Fruit fly (Drosophila melanogaster) whole organism, embryonic: Measurements from ENCODE around the gene Cap-D2.

ENCODE experiments used
- ATbp ChIP-seq: fragments of 200-800 bp; sonication (Bioruptor generic); optimal IDR thresholded peaks from 2 replicates; lab custom pipeline; 2017; ENCODE audit warnings: missing biosample characterization, mild to moderate bottlenecking, missing genetic modification characterization, missing genetic modification reagents
- Abd-B ChIP-seq: fragments of 200-800 bp; sonication (Bioruptor generic); optimal IDR thresholded peaks from 2 replicates; lab custom pipeline; 2018; ENCODE audit warnings: missing biosample characterization, mild to moderate bottlenecking, missing genetic modification characterization, moderate library complexity
- Bgb ChIP-seq: fragments of 200-800 bp; sonication (Bioruptor generic); IDR thresholded peaks from 2 replicates; pipeline ENCODE4 v1.3.6; 2022; ENCODE audit warnings: missing biosample characterization, missing genetic modification characterization; ENCODE audit not compliant: partially characterized antibody
- CG1024 ChIP-seq: fragments of 200-800 bp; sonication (Bioruptor generic); IDR thresholded peaks from 2 replicates; pipeline ENCODE4 v1.3.6; 2022; ENCODE audit warnings: missing biosample characterization, missing genetic modification characterization
- CG10565 ChIP-seq: fragments of 200-800 bp; sonication (Bioruptor generic); optimal IDR thresholded peaks from 3 replicates; lab custom pipeline; 2016; ENCODE audit warnings: missing biosample characterization, mild to moderate bottlenecking, missing genetic modification characterization
- CG11398 ChIP-seq: fragments of 200-800 bp; sonication (Bioruptor generic); optimal IDR thresholded peaks from 2 replicates; lab custom pipeline; 2016; ENCODE audit warnings: missing biosample characterization, missing genetic modification characterization
- CG11695 ChIP-seq: fragments of 200-800 bp; sonication (Bioruptor generic); IDR thresholded peaks from 3 replicates; pipeline ENCODE4 v1.3.6; 2022; ENCODE audit warnings: missing biosample characterization, missing genetic modification characterization
- CG1529 ChIP-seq: fragments of 200-800 bp; sonication (Bioruptor generic); optimal IDR thresholded peaks from 3 replicates; lab custom pipeline; 2018; ENCODE audit warnings: missing biosample characterization, missing genetic modification characterization
- CG15514 ChIP-seq: fragments of 200-800 bp; sonication (Bioruptor generic); optimal IDR thresholded peaks from 3 replicates; lab custom pipeline; 2017; ENCODE audit warnings: missing biosample characterization, missing genetic modification characterization, mild to moderate bottlenecking, moderate library complexity, missing genetic modification reagents
- CG17359 ChIP-seq: fragments of 200-800 bp; sonication (Bioruptor generic); optimal IDR thresholded peaks from 3 replicates; lab custom pipeline; 2018; ENCODE audit warnings: missing biosample characterization, mild to moderate bottlenecking, missing genetic modification characterization, moderate library complexity
- CG17829 ChIP-seq: fragments of 200-800 bp; optimal IDR thresholded peaks from 2 replicates; lab custom pipeline; 2019; ENCODE audit warnings: missing biosample characterization, mild to moderate bottlenecking, missing genetic modification characterization, moderate library complexity
- CG1792 ChIP-seq: fragments of 200-800 bp; sonication (Bioruptor generic); optimal IDR thresholded peaks from 2 replicates; lab custom pipeline; 2016; ENCODE audit warnings: missing biosample characterization, missing genetic modification characterization
- CG2120 ChIP-seq: fragments of 200-800 bp; sonication (Bioruptor generic); optimal IDR thresholded peaks from 3 replicates; lab custom pipeline; 2016; ENCODE audit warnings: missing biosample characterization, missing genetic modification characterization
- CG30020 ChIP-seq: fragments of 200-800 bp; optimal IDR thresholded peaks from 2 replicates; lab custom pipeline; 2019; ENCODE audit warnings: missing biosample characterization, mild to moderate bottlenecking, missing genetic modification characterization, moderate library complexity
- CG31441 ChIP-seq: fragments of 200-800 bp; sonication (Bioruptor generic); IDR thresholded peaks from 2 replicates; pipeline ENCODE4 v1.3.6; 2022; ENCODE audit warnings: missing biosample characterization, missing genetic modification characterization
- CG3163 ChIP-seq: fragments of 200-800 bp; sonication (Bioruptor generic); optimal IDR thresholded peaks from 3 replicates; lab custom pipeline; 2016; ENCODE audit warnings: missing biosample characterization, missing genetic modification characterization
- CG3995 ChIP-seq: fragments of 200-800 bp; sonication (Bioruptor generic); optimal IDR thresholded peaks from 3 replicates; lab custom pipeline; 2016; ENCODE audit warnings: missing biosample characterization, missing genetic modification characterization
- CG42726 ChIP-seq: fragments of 200-800 bp; sonication (Bioruptor generic); IDR thresholded peaks from 2 replicates; pipeline ENCODE4 v1.3.6; 2022; ENCODE audit warnings: missing biosample characterization, missing genetic modification characterization; ENCODE audit not compliant: partially characterized antibody
- CG7357 ChIP-seq: fragments of 200-800 bp; sonication (Bioruptor generic); IDR thresholded peaks from 3 replicates; pipeline ENCODE4 v1.3.6; 2022; ENCODE audit warnings: missing biosample characterization, missing genetic modification characterization
- CG8281 ChIP-seq: fragments of 200-800 bp; sonication (Bioruptor generic); optimal IDR thresholded peaks from 2 replicates; lab custom pipeline; 2018; ENCODE audit warnings: missing biosample characterization, mild to moderate bottlenecking, missing genetic modification characterization, moderate library complexity
- CG8478 ChIP-seq: fragments of >200 bp; optimal IDR thresholded peaks from 2 replicates; lab custom pipeline; 2018
- CG9609 ChIP-seq: fragments of 200-800 bp; sonication (Bioruptor generic); optimal IDR thresholded peaks from 3 replicates; lab custom pipeline; 2016; ENCODE audit warnings: missing biosample characterization, missing genetic modification characterization
- CG9817 ChIP-seq: fragments of 200-800 bp; sonication (Bioruptor generic); optimal IDR thresholded peaks from 2 replicates; lab custom pipeline; 2018; ENCODE audit warnings: missing biosample characterization, mild to moderate bottlenecking, missing genetic modification characterization, moderate library complexity
- Dfd ChIP-seq, 2 experiments: fragments of >200 bp; optimal IDR thresholded peaks; 2 replicates each; lab custom pipeline; 2017; ENCODE audit warnings: missing biosample characterization in 2 of 2, missing genetic modification characterization in 2 of 2
- Doc2 ChIP-seq: fragments of 200-800 bp; sonication (Bioruptor generic); IDR thresholded peaks from 2 replicates; pipeline ENCODE4 v1.3.6; 2022; ENCODE audit warnings: missing biosample characterization, missing genetic modification characterization
- GATAe ChIP-seq: fragments of 200-800 bp; sonication (Bioruptor generic); conservative IDR thresholded peaks from 2 replicates; pipeline ENCODE4 v1.3.6; 2022; ENCODE audit warnings: missing biosample characterization, missing genetic modification characterization
- HmgD ChIP-seq: fragments of 200-800 bp; sonication (Bioruptor generic); optimal IDR thresholded peaks from 3 replicates; lab custom pipeline; 2016; ENCODE audit warnings: missing biosample characterization, missing genetic modification characterization
- Hr78 ChIP-seq, 2 experiments: fragments of 200-800 bp in 1 of 2; fragments of >200 bp in 1 of 2; sonication (Bioruptor generic) in 1 of 2; optimal IDR thresholded peaks; 2 replicates each; lab custom pipeline; 2017 to 2019; ENCODE audit warnings: missing biosample characterization in 2 of 2, missing genetic modification characterization in 2 of 2, mild to moderate bottlenecking in 1 of 2, moderate library complexity in 1 of 2
- Lpt ChIP-seq: fragments of >200 bp; optimal IDR thresholded peaks from 2 replicates; lab custom pipeline; 2018; ENCODE audit warnings: missing biosample characterization, missing genetic modification characterization
- Nf-YB ChIP-seq: fragments of 200-800 bp; sonication (Bioruptor generic); optimal IDR thresholded peaks from 3 replicates; lab custom pipeline; 2019; ENCODE audit warnings: missing biosample characterization, mild to moderate bottlenecking, missing genetic modification characterization, moderate library complexity
- Poxn ChIP-seq: fragments of 200-800 bp; sonication (Bioruptor generic); IDR thresholded peaks from 2 replicates; pipeline ENCODE4 v1.3.6; 2022; ENCODE audit warnings: missing biosample characterization, missing genetic modification characterization
- Six4 ChIP-seq: fragments of 200-800 bp; sonication (Bioruptor generic); optimal IDR thresholded peaks from 2 replicates; lab custom pipeline; 2016; ENCODE audit warnings: missing biosample characterization, missing genetic modification characterization
- Sry-δ ChIP-seq: fragments of 200-800 bp; sonication (Bioruptor generic); optimal IDR thresholded peaks from 2 replicates; lab custom pipeline; 2016; ENCODE audit warnings: missing biosample characterization, missing genetic modification characterization
- Ssrp ChIP-seq: fragments of 200-800 bp; sonication (Bioruptor generic); optimal IDR thresholded peaks from 2 replicates; lab custom pipeline; 2018; ENCODE audit warnings: missing biosample characterization, mild to moderate bottlenecking, missing genetic modification characterization, moderate library complexity
- ase ChIP-seq: fragments of 200-800 bp; sonication (Bioruptor generic); IDR thresholded peaks from 3 replicates; pipeline ENCODE4 v1.3.6; 2022; ENCODE audit warnings: missing biosample characterization, missing genetic modification characterization
- ash1 ChIP-seq: fragments of 200-800 bp; sonication (Bioruptor generic); optimal IDR thresholded peaks from 2 replicates; lab custom pipeline; 2018; ENCODE audit warnings: missing biosample characterization, mild to moderate bottlenecking, missing genetic modification characterization
- btn ChIP-seq: fragments of 200-800 bp; sonication (Bioruptor generic); optimal IDR thresholded peaks from 2 replicates; lab custom pipeline; 2016; ENCODE audit warnings: missing biosample characterization, missing genetic modification characterization
- crc ChIP-seq: fragments of 200-800 bp; sonication (Bioruptor generic); optimal IDR thresholded peaks from 2 replicates; lab custom pipeline; 2016; ENCODE audit warnings: missing biosample characterization, missing genetic modification characterization
- danr ChIP-seq: fragments of 200-800 bp; sonication (Bioruptor generic); IDR thresholded peaks from 2 replicates; pipeline ENCODE4 v1.3.6; 2022; ENCODE audit warnings: missing biosample characterization, missing genetic modification characterization
- ems ChIP-seq: fragments of 200-800 bp; sonication (Bioruptor generic); optimal IDR thresholded peaks from 3 replicates; lab custom pipeline; 2016; ENCODE audit warnings: missing biosample characterization, missing genetic modification characterization
- ewg ChIP-seq: fragments of 200-800 bp; sonication (Bioruptor generic); optimal IDR thresholded peaks from 3 replicates; lab custom pipeline; 2017; ENCODE audit warnings: mild to moderate bottlenecking, missing biosample characterization, missing genetic modification reagents, missing genetic modification characterization
- gce ChIP-seq: fragments of 200-800 bp; sonication (Bioruptor generic); IDR thresholded peaks from 3 replicates; pipeline ENCODE4 v1.3.6; 2022; ENCODE audit warnings: missing biosample characterization, missing genetic modification characterization
- hb ChIP-seq: fragments of 200-800 bp; sonication (Bioruptor generic); IDR thresholded peaks from 3 replicates; pipeline ENCODE4 v1.3.6; 2022; ENCODE audit warnings: missing biosample characterization, missing genetic modification characterization; ENCODE audit not compliant: partially characterized antibody
- hbn ChIP-seq: fragments of 200-800 bp; sonication (Bioruptor generic); IDR thresholded peaks from 2 replicates; pipeline ENCODE4 v1.3.6; 2022; ENCODE audit warnings: missing biosample characterization, missing genetic modification characterization; ENCODE audit not compliant: partially characterized antibody
- luna ChIP-seq: fragments of 200-800 bp; sonication (Bioruptor generic); optimal IDR thresholded peaks from 2 replicates; lab custom pipeline; 2016; ENCODE audit warnings: missing biosample characterization, missing genetic modification characterization
- nau ChIP-seq: fragments of 200-800 bp; sonication (Bioruptor generic); optimal IDR thresholded peaks from 3 replicates; lab custom pipeline; 2017; ENCODE audit warnings: missing biosample characterization, mild to moderate bottlenecking, missing genetic modification characterization, missing genetic modification reagents
- pum ChIP-seq: fragments of 200-800 bp; sonication (Bioruptor generic); optimal IDR thresholded peaks from 2 replicates; lab custom pipeline; 2016; ENCODE audit warnings: missing biosample characterization, missing genetic modification characterization
- pzg ChIP-seq: fragments of 200-800 bp; sonication (Bioruptor generic); optimal IDR thresholded peaks from 3 replicates; lab custom pipeline; 2018; ENCODE audit warnings: missing biosample characterization, mild to moderate bottlenecking, missing genetic modification characterization, moderate library complexity
- row ChIP-seq: fragments of 200-800 bp; sonication (Bioruptor generic); IDR thresholded peaks from 3 replicates; pipeline ENCODE4 v1.3.6; 2022; ENCODE audit warnings: missing biosample characterization, missing genetic modification characterization
- sug ChIP-seq: fragments of 200-800 bp; optimal IDR thresholded peaks from 2 replicates; lab custom pipeline; 2019; ENCODE audit warnings: missing biosample characterization, mild to moderate bottlenecking, missing genetic modification characterization, moderate library complexity
- tup ChIP-seq: fragments of 200-800 bp; sonication (Bioruptor generic); optimal IDR thresholded peaks from 2 replicates; lab custom pipeline; 2016; ENCODE audit warnings: missing biosample characterization, mild to moderate bottlenecking, missing genetic modification characterization, moderate library complexity

Gene Cap-D2

dm6 chr3R:29716782-29717317 lies 41.4 kb downstream of the Cap-D2 start, which contains the start of gene Obp99b (continued):
- no peak for TF ChIP-seq Bgb (GFP tag; lab: Robert Waterston, UW)
- TF ChIP-seq sug (tag; lab: Kevin White, UChicago): no peak
- TF ChIP-seq tup: peak; percentile 33
- peak; percentile 83 for TF ChIP-seq btn (GFP tag; lab: Kevin White, UChicago)
- no peak for TF ChIP-seq CG42726 (GFP tag; lab: Robert Waterston, UW)
- peak; percentile 66 for TF ChIP-seq CG9817 (tag; lab: Kevin White, UChicago)
- TF ChIP-seq CG1024: peak; percentile 83
- TF ChIP-seq CG9609 (GFP tag; lab: Kevin White, UChicago): peak; percentile 76
- no peak for TF ChIP-seq CG8478 (lab: Kevin White, UChicago)
- peak; percentile 23 for TF ChIP-seq crc (GFP tag; lab: Kevin White, UChicago)
- no peak for TF ChIP-seq pzg (GFP tag; lab: Kevin White, UChicago)
- peak; percentile 77 for TF ChIP-seq CG17829 (tag; lab: Kevin White, UChicago)
- TF ChIP-seq gce (GFP tag; lab: Robert Waterston, UW): peak; percentile 91
- no peak for TF ChIP-seq Dfd (GFP tag; optimal IDR thresholded peaks at IDR 0.05; lab: Kevin White, UChicago)
- peak; percentile 69; the same call in 2 of the 3 replicates for TF ChIP-seq CG11695 (GFP tag; lab: Robert Waterston, UW)
- TF ChIP-seq Six4: peak; percentile 63
- TF ChIP-seq CG17359 (tag; lab: Kevin White, UChicago): peak; percentile 80
- no peak for TF ChIP-seq luna (GFP tag; lab: Kevin White, UChicago)
- peak; percentile 35 for TF ChIP-seq Ssrp (tag; lab: Kevin White, UChicago)
- 0 out of 2 replicates have a peak, but pooled peaks have one; percentile 34 for TF ChIP-seq Doc2 (GFP tag; lab: Robert Waterston, UW)
- TF ChIP-seq ATbp (GFP tag; lab: Kevin White, UChicago): peak; percentile 82
- TF ChIP-seq Poxn (GFP tag; lab: Robert Waterston, UW): no peak
- TF ChIP-seq CG10565 (GFP tag; lab: Kevin White, UChicago): peak; percentile 5
- no peak for TF ChIP-seq Lpt (GFP tag; lab: Kevin White, UChicago)
- TF ChIP-seq CG1529 (GFP tag; lab: Kevin White, UChicago): peak; percentile 83
- TF ChIP-seq ash1 (GFP tag; lab: Kevin White, UChicago): no peak
- TF ChIP-seq HmgD (GFP tag; lab: Kevin White, UChicago): peak; percentile 80
- TF ChIP-seq CG1792: peak; percentile 60
- TF ChIP-seq danr (GFP tag; lab: Robert Waterston, UW): 0 out of 2 replicates have a peak, but pooled peaks have one; percentile 25
- TF ChIP-seq CG7357 (GFP tag; lab: Robert Waterston, UW): peak; percentile 55; the same call in 1 of the 3 replicates
- peak; percentile 68 for TF ChIP-seq pum (GFP tag; lab: Kevin White, UChicago)
- no peak for TF ChIP-seq Hr78 (GFP tag; optimal IDR thresholded peaks at IDR 0.05; lab: Kevin White, UChicago)
- TF ChIP-seq Abd-B (GFP tag; lab: Kevin White, UChicago): no peak
- peak; percentile 29; the same call in 1 of the 3 replicates for TF ChIP-seq row (GFP tag; lab: Robert Waterston, UW)
- TF ChIP-seq GATAe (GFP tag; lab: Robert Waterston, UW): peak; percentile 63
- TF ChIP-seq ems: peak; percentile 64
- no peak for TF ChIP-seq hbn (GFP tag; lab: Robert Waterston, UW)
- TF ChIP-seq, all 482 proteins: peak for 374

DNA sequence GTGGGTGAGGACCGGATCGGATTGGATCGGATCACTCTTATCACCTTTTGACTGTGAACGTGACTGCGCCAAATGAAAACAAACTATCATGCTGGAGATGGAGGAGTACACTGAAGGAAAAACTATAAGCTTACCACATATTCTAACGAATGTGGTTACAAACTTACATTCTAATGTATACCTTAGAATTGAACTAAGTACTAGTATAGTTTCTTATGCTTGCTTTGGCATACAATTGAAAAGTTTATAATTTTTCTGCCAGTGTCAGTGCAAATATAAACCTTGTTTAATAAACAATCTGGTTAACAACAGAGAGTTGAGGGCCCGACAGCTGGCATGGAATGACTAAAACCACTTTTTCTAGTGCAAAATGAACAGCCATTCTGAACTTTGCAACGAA lies 42.1 kb downstream of the Cap-D2 start:
- TF ChIP-seq CG2120 (GFP tag; lab: Kevin White, UChicago) (peak; percentile 10), ewg (GFP tag; lab: Kevin White, UChicago) (no peak), Sry-δ (no peak), ase (peak; percentile 34; the same call in 1 of the 3 replicates), CG3995 (peak; percentile 4), CG31441 (GFP tag; lab: Robert Waterston, UW) (no peak), CG30020 (tag; lab: Kevin White, UChicago) (no peak), CG8281 (tag; lab: Kevin White, UChicago) (no peak), pum (GFP tag; lab: Kevin White, UChicago) (peak; percentile 6), CG3163 (GFP tag; lab: Kevin White, UChicago) (no peak), CG15514 (no peak), nau (no peak), Nf-YB (GFP tag; lab: Kevin White, UChicago) (no peak), CG11398 (GFP tag; lab: Kevin White, UChicago) (no peak), hb (GFP tag; lab: Robert Waterston, UW) (no peak)
